Worm (Caenorhabditis elegans) whole organism, early embryonic: ENCODE data around the gene K10G9.2.

ENCODE experiments used
- B0310.2 ChIP-seq: sonication (generic microtip); optimal IDR thresholded peaks from 2 replicates; lab custom pipeline; 2016; ENCODE audit warnings: mild to moderate bottlenecking, missing genetic modification characterization, missing compliant biosample characterization
- aly-1 ChIP-seq: sonication (generic microtip); optimal IDR thresholded peaks from 2 replicates; lab custom pipeline; 2016; ENCODE audit warnings: missing genetic modification characterization, missing compliant biosample characterization
- ama-1 ChIP-seq: fragments of 150-350 bp; optimal IDR thresholded peaks from 2 replicates; lab custom pipeline; 2014
- ceh-13 ChIP-seq: fragments of 200-800 bp; sonication (Bioruptor generic); optimal IDR thresholded peaks from 2 replicates; lab custom pipeline; 2018; ENCODE audit warnings: mild to moderate bottlenecking, missing genetic modification characterization, missing compliant biosample characterization
- ceh-36 ChIP-seq: sonication (generic microtip); optimal IDR thresholded peaks from 2 replicates; lab custom pipeline; 2016; ENCODE audit warnings: missing genetic modification characterization, inconsistent platforms, missing compliant biosample characterization
- flt-1 ChIP-seq: fragments of 200-800 bp; sonication (Bioruptor generic); IDR thresholded peaks from 2 replicates; pipeline ENCODE4 v1.3.6; 2022; ENCODE audit warnings: missing genetic modification characterization, missing compliant biosample characterization
- hmg-4 ChIP-seq: fragments of 200-800 bp; sonication (Bioruptor generic); optimal IDR thresholded peaks from 2 replicates; lab custom pipeline; 2018; ENCODE audit warnings: mild to moderate bottlenecking, missing genetic modification characterization, missing compliant biosample characterization
- tra-4 ChIP-seq: sonication (generic microtip); optimal IDR thresholded peaks from 2 replicates; lab custom pipeline; 2017; ENCODE audit warnings: missing genetic modification characterization, missing compliant biosample characterization

DNA sequence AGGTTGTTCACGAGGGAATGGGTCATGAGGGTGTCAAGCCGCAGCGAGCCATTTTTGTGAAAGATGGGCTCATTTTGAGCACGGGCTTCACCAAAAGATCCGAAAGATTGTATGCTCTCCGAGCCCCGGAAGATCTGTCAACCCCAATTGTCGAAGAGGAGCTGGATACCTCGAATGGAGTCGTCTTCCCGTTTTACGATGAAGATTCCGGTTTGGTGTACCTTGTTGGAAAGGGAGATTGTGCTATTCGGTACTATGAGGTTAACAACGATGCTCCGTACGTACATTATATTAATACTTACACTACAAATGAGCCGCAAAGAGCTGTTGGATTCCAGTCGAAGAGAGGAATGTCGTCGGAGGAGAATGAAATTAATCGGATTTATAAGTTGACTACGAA, 34.6 kb upstream of the K10G9.2 start:
- TF ChIP-seq ama-1 (lab: Kevin White, UChicago), result no peak
- TF ChIP-seq B0310.2 (tag; lab: Kevin White, UChicago), result no peak
- TF ChIP-seq flt-1 (GFP tag; lab: Robert Waterston, UW), result no peak
- TF ChIP-seq ceh-13 (GFP tag; lab: Kevin White, UChicago), result no peak
- TF ChIP-seq aly-1 (tag; lab: Kevin White, UChicago), result no peak
- TF ChIP-seq ceh-36 (tag; lab: Kevin White, UChicago), result no peak
- TF ChIP-seq hmg-4 (GFP tag; lab: Kevin White, UChicago), result no peak
- no peak for TF ChIP-seq tra-4 (tag; lab: Kevin White, UChicago)
